Worm (Caenorhabditis elegans) whole organism, mixed stage, embryonic: ENCODE measurements around the gene tceb-3.
"Not testable (repeated sequence)": the region's sequence is repeated elsewhere in the genome, so short reads cannot be mapped to it uniquely, and the experiment has no call there.

Experiments
- M03D4.4 ChIP-seq: sonication (generic microtip); optimal IDR thresholded peaks from 2 replicates; lab custom pipeline; 2017; ENCODE audit warnings: mild to moderate bottlenecking, missing genetic modification characterization, missing compliant biosample characterization
- bed-3 ChIP-seq: fragments of 200-800 bp; sonication (Bioruptor generic); optimal IDR thresholded peaks from 3 replicates; lab custom pipeline; 2018; ENCODE audit warnings: mild to moderate bottlenecking, missing genetic modification characterization, moderate library complexity, missing compliant biosample characterization
- blmp-1 ChIP-seq: fragments of 150-350 bp; optimal IDR thresholded peaks from 2 replicates; lab custom pipeline; 2014; ENCODE audit warnings: missing biosample characterization, missing genetic modification characterization
- ceh-39 ChIP-seq: fragments of 150-350 bp; optimal IDR thresholded peaks from 2 replicates; lab custom pipeline; 2014; ENCODE audit warnings: missing biosample characterization, missing genetic modification characterization
- ceh-83 ChIP-seq: fragments of 200-800 bp; sonication (Bioruptor generic); optimal IDR thresholded peaks from 2 replicates; lab custom pipeline; 2018; ENCODE audit warnings: mild to moderate bottlenecking, missing genetic modification characterization, missing compliant biosample characterization
- ces-1 ChIP-seq: fragments of 150-350 bp; optimal IDR thresholded peaks from 2 replicates; lab custom pipeline; 2014; ENCODE audit warnings: missing biosample characterization, missing genetic modification reagents, missing genetic modification characterization
- cnd-1 ChIP-seq: fragments of 200-800 bp; sonication (Bioruptor generic); optimal IDR thresholded peaks from 2 replicates; lab custom pipeline; 2018; ENCODE audit warnings: mild to moderate bottlenecking, missing genetic modification characterization, missing compliant biosample characterization
- drap-1 ChIP-seq: fragments of 200-800 bp; sonication (Bioruptor generic); optimal IDR thresholded peaks from 3 replicates; lab custom pipeline; 2018; ENCODE audit warnings: mild to moderate bottlenecking, missing genetic modification characterization, missing compliant biosample characterization
- elt-3 ChIP-seq: fragments of 150-350 bp; optimal IDR thresholded peaks from 2 replicates; lab custom pipeline; 2014; ENCODE audit warnings: missing biosample characterization, missing genetic modification characterization
- ham-2 ChIP-seq: fragments of 200-800 bp; sonication (Bioruptor generic); optimal IDR thresholded peaks from 2 replicates; lab custom pipeline; 2018; ENCODE audit warnings: mild to moderate bottlenecking, missing genetic modification characterization, missing compliant biosample characterization
- hlh-1 ChIP-seq: fragments of 150-350 bp; optimal IDR thresholded peaks from 2 replicates; lab custom pipeline; 2014; ENCODE audit warnings: missing biosample characterization, missing genetic modification reagents, missing genetic modification characterization
- lin-13 ChIP-seq: fragments of 150-350 bp; optimal IDR thresholded peaks from 2 replicates; lab custom pipeline; 2014; ENCODE audit warnings: missing biosample characterization, missing genetic modification characterization
- lin-32 ChIP-seq: fragments of 200-800 bp; sonication (Bioruptor generic); optimal IDR thresholded peaks from 2 replicates; lab custom pipeline; 2018; ENCODE audit warnings: mild to moderate bottlenecking, missing genetic modification characterization, missing compliant biosample characterization
- lsy-2 ChIP-seq: fragments of 150-350 bp; optimal IDR thresholded peaks from 2 replicates; lab custom pipeline; 2014; ENCODE audit warnings: missing biosample characterization, missing genetic modification characterization
- mab-5 ChIP-seq: fragments of 150-350 bp; optimal IDR thresholded peaks from 2 replicates; lab custom pipeline; 2014; ENCODE audit warnings: missing biosample characterization, missing genetic modification characterization
- mep-1 ChIP-seq: fragments of 150-350 bp; optimal IDR thresholded peaks from 2 replicates; lab custom pipeline; 2017; ENCODE audit warnings: missing biosample characterization, missing genetic modification reagents, missing genetic modification characterization, inconsistent platforms
- mls-2 ChIP-seq: sonication (generic microtip); optimal IDR thresholded peaks from 2 replicates; lab custom pipeline; 2016; ENCODE audit warnings: mild to moderate bottlenecking, missing genetic modification characterization, moderate library complexity, missing compliant biosample characterization
- nhr-12 ChIP-seq: fragments of 150-350 bp; optimal IDR thresholded peaks from 2 replicates; lab custom pipeline; 2014; ENCODE audit warnings: missing biosample characterization, missing genetic modification characterization
- nhr-2 ChIP-seq: fragments of 150-350 bp; optimal IDR thresholded peaks from 2 replicates; lab custom pipeline; 2014; ENCODE audit warnings: missing biosample characterization, missing genetic modification characterization
- nhr-237 ChIP-seq: fragments of 150-350 bp; optimal IDR thresholded peaks from 2 replicates; lab custom pipeline; 2014; ENCODE audit warnings: missing biosample characterization, missing genetic modification characterization
- nhr-28 ChIP-seq: fragments of 150-350 bp; optimal IDR thresholded peaks from 2 replicates; lab custom pipeline; 2014; ENCODE audit warnings: missing biosample characterization, missing genetic modification characterization
- nhr-76 ChIP-seq: sonication (generic microtip); optimal IDR thresholded peaks from 2 replicates; lab custom pipeline; 2017; ENCODE audit warnings: missing biosample characterization, missing genetic modification characterization
- pha-4 ChIP-seq: fragments of 150-350 bp; optimal IDR thresholded peaks from 2 replicates; lab custom pipeline; 2018; ENCODE audit warnings: missing biosample characterization, missing genetic modification reagents, missing genetic modification characterization
- sem-2 ChIP-seq: fragments of 200-800 bp; sonication (Bioruptor generic); optimal IDR thresholded peaks from 2 replicates; lab custom pipeline; 2018; ENCODE audit warnings: mild to moderate bottlenecking, missing genetic modification characterization, missing compliant biosample characterization
- snpc-4 ChIP-seq: fragments of 150-350 bp; optimal IDR thresholded peaks from 2 replicates; lab custom pipeline; 2014; ENCODE audit warnings: missing biosample characterization, missing genetic modification characterization
- sptf-1 ChIP-seq: sonication (generic microtip); optimal IDR thresholded peaks from 2 replicates; lab custom pipeline; 2017; ENCODE audit warnings: mild to moderate bottlenecking, missing genetic modification characterization, moderate library complexity, missing compliant biosample characterization
- unc-120 ChIP-seq: sonication (generic microtip); optimal IDR thresholded peaks from 2 replicates; lab custom pipeline; 2017; ENCODE audit warnings: missing genetic modification characterization, missing compliant biosample characterization; ENCODE audit not compliant: poor library complexity, severe bottlenecking
- unc-39 ChIP-seq: fragments of 150-350 bp; optimal IDR thresholded peaks from 2 replicates; lab custom pipeline; 2014; ENCODE audit warnings: missing biosample characterization, missing genetic modification characterization
- unc-62 ChIP-seq: fragments of 150-350 bp; optimal IDR thresholded peaks from 2 replicates; lab custom pipeline; 2014; ENCODE audit warnings: missing biosample characterization, missing genetic modification reagents, missing genetic modification characterization
- zip-8 ChIP-seq: fragments of 150-350 bp; optimal IDR thresholded peaks from 2 replicates; lab custom pipeline; 2014; ENCODE audit warnings: missing biosample characterization, missing genetic modification characterization
- ztf-11 ChIP-seq: fragments of 150-350 bp; optimal IDR thresholded peaks from 2 replicates; lab custom pipeline; 2014; ENCODE audit warnings: missing biosample characterization, missing genetic modification characterization

The tceb-3 gene

ce11 chrII:10946848-10947247, 369 bp downstream of the tceb-3 start:
- TF ChIP-seq unc-62 (GFP tag; lab: Kevin White, UChicago) (peak; percentile 81), cnd-1 (tag; lab: Kevin White, UChicago) (no peak)

ce11 chrII:10945446-10945845, 1.8 kb downstream of the tceb-3 start:
- TF ChIP-seq nhr-237 (tag; lab: Kevin White, UChicago), result no peak
- TF ChIP-seq zip-8 (tag; lab: Kevin White, UChicago), result no peak
- no peak for TF ChIP-seq blmp-1 (tag; lab: Kevin White, UChicago)
- no peak for TF ChIP-seq mep-1
- no peak for TF ChIP-seq pha-4 (tag; lab: Kevin White, UChicago)
- no peak for TF ChIP-seq unc-120 (tag; lab: Kevin White, UChicago)

ce11 chrII:10941918-10942317, 5.3 kb downstream of the tceb-3 start, which contains the start of gene R03D7.15:
Gene R03D7.15 (plus strand): TSS chrII:10942216.
- not testable (repeated sequence) for TF ChIP-seq ztf-11 (tag; lab: Kevin White, UChicago); blmp-1 (tag; lab: Kevin White, UChicago); lsy-2

- TF ChIP-seq nhr-28 (tag; lab: Kevin White, UChicago) (no peak), hlh-1 (no peak), M03D4.4 (no peak), lin-13 (tag; lab: Kevin White, UChicago) (no peak), ztf-11 (tag; lab: Kevin White, UChicago) (no peak), ceh-83 (GFP tag; lab: Kevin White, UChicago) (no peak), drap-1 (GFP tag; lab: Kevin White, UChicago) (no peak), cnd-1 (tag; lab: Kevin White, UChicago) (no peak), nhr-12 (tag; lab: Kevin White, UChicago) (no peak), sem-2 (GFP tag; lab: Kevin White, UChicago) (no peak), snpc-4 (tag; lab: Kevin White, UChicago) (no peak), blmp-1 (tag; lab: Kevin White, UChicago) (no peak), ceh-39 (tag; lab: Kevin White, UChicago) (no peak), nhr-237 (tag; lab: Kevin White, UChicago) (no peak), pha-4 (tag; lab: Kevin White, UChicago) (no peak), unc-62 (GFP tag; lab: Kevin White, UChicago) (no peak)
Observed at ce11 chrII:10935336-10935735, 11.9 kb downstream of the tceb-3 start.

- TF ChIP-seq lin-13 (tag; lab: Kevin White, UChicago) (no peak), nhr-2 (tag; lab: Kevin White, UChicago) (no peak), unc-120 (tag; lab: Kevin White, UChicago) (no peak), sptf-1 (tag; lab: Kevin White, UChicago) (no peak), ces-1 (GFP tag; lab: Kevin White, UChicago) (no peak), mab-5 (tag; lab: Kevin White, UChicago) (no peak), ham-2 (GFP tag; lab: Kevin White, UChicago) (no peak), snpc-4 (tag; lab: Kevin White, UChicago) (no peak), lsy-2 (no peak)
Observed at ce11 chrII:10934786-10935185, 12.4 kb downstream of the tceb-3 start, which contains the start of gene R03D7.2. Gene R03D7.2 (minus strand): TSS chrII:10935184.

ce11 chrII:10933948-10934722, 13.1 kb downstream of the tceb-3 start:
- TF ChIP-seq mab-5 (tag; lab: Kevin White, UChicago) (no peak), nhr-12 (tag; lab: Kevin White, UChicago) (no peak), bed-3 (GFP tag; lab: Kevin White, UChicago) (no peak), sptf-1 (tag; lab: Kevin White, UChicago) (no peak), nhr-2 (tag; lab: Kevin White, UChicago) (no peak), lin-32 (GFP tag; lab: Kevin White, UChicago) (no peak), unc-62 (GFP tag; lab: Kevin White, UChicago) (no peak), elt-3 (tag; lab: Kevin White, UChicago) (no peak), nhr-28 (tag; lab: Kevin White, UChicago) (no peak), nhr-76 (no peak), nhr-237 (tag; lab: Kevin White, UChicago) (no peak), mep-1 (no peak), lin-13 (tag; lab: Kevin White, UChicago) (no peak), ham-2 (GFP tag; lab: Kevin White, UChicago) (no peak), unc-39 (no peak), ztf-11 (tag; lab: Kevin White, UChicago) (no peak), mls-2 (tag; lab: Kevin White, UChicago) (no peak), sem-2 (GFP tag; lab: Kevin White, UChicago) (no peak), ceh-83 (GFP tag; lab: Kevin White, UChicago) (no peak), zip-8 (tag; lab: Kevin White, UChicago) (no peak)
